Fruit fly (Drosophila melanogaster) whole organism, pupa: ENCODE results near the gene CG14397.
A peak's percentile ranks its signal among the peaks of the same experiment; 100 is the strongest.

Experiments
- CG10348 ChIP-seq: fragments of 200-800 bp; sonication (Bioruptor generic); IDR thresholded peaks from 2 replicates; pipeline ENCODE4 v1.3.6; 2022; ENCODE audit warnings: missing biosample characterization, missing genetic modification characterization
- CG12605 ChIP-seq: fragments of 200-800 bp; sonication (Bioruptor generic); IDR thresholded peaks from 2 replicates; pipeline ENCODE4 v1.3.6; 2022; ENCODE audit warnings: missing biosample characterization, missing genetic modification characterization
- CG13204 ChIP-seq: fragments of 200-800 bp; sonication (Bioruptor generic); optimal IDR thresholded peaks from 2 replicates; lab custom pipeline; 2018; ENCODE audit warnings: missing biosample characterization, mild to moderate bottlenecking, missing genetic modification characterization, moderate library complexity
- CG14655 ChIP-seq: fragments of 200-800 bp; sonication (Bioruptor generic); optimal IDR thresholded peaks from 3 replicates; lab custom pipeline; 2017; ENCODE audit warnings: mild to moderate bottlenecking, missing biosample characterization, missing genetic modification reagents, missing genetic modification characterization
- CG15710 ChIP-seq: fragments of 200-800 bp; sonication (Bioruptor generic); optimal IDR thresholded peaks from 2 replicates; lab custom pipeline; 2018; ENCODE audit warnings: missing biosample characterization, mild to moderate bottlenecking, missing genetic modification characterization, moderate library complexity
- CG17806 ChIP-seq: fragments of 200-800 bp; sonication (Bioruptor generic); optimal IDR thresholded peaks from 2 replicates; lab custom pipeline; 2018; ENCODE audit warnings: missing biosample characterization, mild to moderate bottlenecking, missing genetic modification characterization, moderate library complexity
- CG32121 ChIP-seq: fragments of 200-800 bp; sonication (Bioruptor generic); IDR thresholded peaks from 2 replicates; pipeline ENCODE4 v1.3.6; 2022; ENCODE audit warnings: missing biosample characterization, missing genetic modification characterization
- CG34367 ChIP-seq: fragments of 200-800 bp; sonication (Bioruptor generic); optimal IDR thresholded peaks from 2 replicates; lab custom pipeline; 2018; ENCODE audit warnings: missing biosample characterization, mild to moderate bottlenecking, missing genetic modification characterization
- CG4496 ChIP-seq: fragments of 200-800 bp; sonication (Bioruptor generic); IDR thresholded peaks from 3 replicates; pipeline ENCODE4 v1.3.6; 2022; ENCODE audit warnings: missing biosample characterization, missing genetic modification characterization
- CG8159 ChIP-seq: fragments of 200-800 bp; sonication (Bioruptor generic); optimal IDR thresholded peaks from 3 replicates; lab custom pipeline; 2018; ENCODE audit warnings: missing biosample characterization, mild to moderate bottlenecking, missing genetic modification characterization, moderate library complexity
- D1 ChIP-seq: fragments of 200-800 bp; sonication (Bioruptor generic); optimal IDR thresholded peaks from 2 replicates; lab custom pipeline; 2018; ENCODE audit warnings: missing biosample characterization, mild to moderate bottlenecking, missing genetic modification characterization, moderate library complexity
- Ets98B ChIP-seq: fragments of 200-800 bp; sonication (Bioruptor generic); IDR thresholded peaks from 2 replicates; pipeline ENCODE4 v1.3.6; 2022; ENCODE audit warnings: missing biosample characterization, missing genetic modification characterization
- Pif1A ChIP-seq: fragments of 200-800 bp; sonication (Bioruptor generic); optimal IDR thresholded peaks from 3 replicates; lab custom pipeline; 2016; ENCODE audit warnings: missing biosample characterization, missing genetic modification characterization
- Pif1B ChIP-seq: fragments of 200-800 bp; sonication (Bioruptor generic); optimal IDR thresholded peaks from 3 replicates; lab custom pipeline; 2016; ENCODE audit warnings: missing biosample characterization, missing genetic modification characterization
- Snoo ChIP-seq: fragments of 200-800 bp; sonication (Bioruptor generic); optimal IDR thresholded peaks from 3 replicates; lab custom pipeline; 2017; ENCODE audit warnings: missing biosample characterization, mild to moderate bottlenecking, missing genetic modification characterization, inconsistent platforms
- fd96Ca ChIP-seq: fragments of 200-800 bp; sonication (Bioruptor generic); IDR thresholded peaks from 3 replicates; pipeline ENCODE4 v1.3.6; 2022; ENCODE audit warnings: missing biosample characterization, missing genetic modification characterization
- gl ChIP-seq: fragments of 200-800 bp; sonication (Bioruptor generic); optimal IDR thresholded peaks from 2 replicates; lab custom pipeline; 2018; ENCODE audit warnings: missing biosample characterization, mild to moderate bottlenecking, missing genetic modification characterization

Gene CG14397

DNA sequence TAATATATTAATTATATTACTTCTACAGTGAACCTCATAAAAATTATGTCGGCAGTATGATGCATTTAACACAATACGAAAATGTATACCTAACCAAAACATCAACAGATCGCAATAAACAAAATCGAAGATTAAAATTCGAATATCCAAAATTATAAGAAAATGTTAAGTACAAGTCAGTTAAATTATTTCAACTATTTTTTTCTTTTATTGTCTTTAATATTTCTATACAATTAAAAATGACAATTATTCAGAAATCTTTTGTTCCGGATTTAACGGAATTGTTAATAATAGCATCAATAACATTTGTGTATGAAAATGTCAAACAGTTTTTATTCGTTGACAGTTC is 51.4 kb downstream of the CG14397 start:
- TF ChIP-seq CG12605 (no peak), Pif1A (GFP tag; lab: Kevin White, UChicago) (no peak), CG13204 (GFP tag; lab: Kevin White, UChicago) (no peak), CG34367 (no peak), Snoo (tag; lab: Kevin White, UChicago) (no peak), Pif1B (no peak), gl (tag; lab: Kevin White, UChicago) (no peak), D1 (tag; lab: Kevin White, UChicago) (no peak), CG8159 (no peak), CG4496 (no peak), CG10348 (GFP tag; lab: Robert Waterston, UW) (no peak), Ets98B (GFP tag; lab: Robert Waterston, UW) (no peak), fd96Ca (GFP tag; lab: Robert Waterston, UW) (no peak), CG14655 (GFP tag; lab: Kevin White, UChicago) (no peak)

DNA sequence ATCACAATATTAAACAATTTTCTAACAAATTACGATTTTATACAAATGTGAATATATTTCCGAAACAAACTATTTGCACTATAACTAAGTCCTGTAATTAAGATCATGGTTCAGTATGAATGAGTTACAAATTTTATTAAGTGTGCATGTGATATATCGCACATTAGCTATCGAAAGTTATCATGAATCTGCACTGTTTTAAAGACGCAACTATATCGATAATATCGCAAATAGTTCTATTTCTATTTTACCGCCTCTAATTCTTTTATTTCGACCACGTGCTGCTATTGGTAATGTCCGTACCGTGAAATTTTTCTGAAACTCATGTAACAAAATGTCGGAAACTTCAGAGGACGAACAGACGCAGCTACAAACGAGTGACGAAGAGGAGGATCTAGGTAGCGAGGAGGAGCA is 52.0 kb downstream of the CG14397 start, which contains the start of gene pths:
Gene pths, plus strand, starts transcription at position 258 of the 414 bp plus-strand sequence.
- peak; percentile 5 for TF ChIP-seq CG17806 (tag; lab: Kevin White, UChicago)
- TF ChIP-seq CG32121 (GFP tag; lab: Robert Waterston, UW) = 0 out of 2 replicates have a peak, but pooled peaks have one; percentile 38
- peak; percentile 6 for TF ChIP-seq CG34367
- no peak for TF ChIP-seq CG15710
- TF ChIP-seq Pif1A (GFP tag; lab: Kevin White, UChicago) = no peak
